Fruit fly (Drosophila melanogaster) whole organism, prepupa: ENCODE data around the gene CG16824.

Experiments used
- Blimp-1 ChIP-seq: fragments of 200-800 bp; sonication (Bioruptor generic); optimal IDR thresholded peaks from 3 replicates; lab custom pipeline; 2017; ENCODE audit warnings: missing biosample characterization, missing genetic modification characterization, mild to moderate bottlenecking, moderate library complexity, missing genetic modification reagents
- CG10631 ChIP-seq: fragments of 200-800 bp; sonication (Bioruptor generic); optimal IDR thresholded peaks from 2 replicates; lab custom pipeline; 2016; ENCODE audit warnings: missing biosample characterization, missing genetic modification characterization
- CG11762 ChIP-seq: fragments of 200-800 bp; sonication (Bioruptor generic); optimal IDR thresholded peaks from 3 replicates; lab custom pipeline; 2016; ENCODE audit warnings: missing biosample characterization, missing genetic modification characterization; ENCODE audit not compliant: insufficient read depth
- CG11902 ChIP-seq: fragments of 200-800 bp; sonication (Bioruptor generic); optimal IDR thresholded peaks from 3 replicates; lab custom pipeline; 2016; ENCODE audit warnings: missing biosample characterization, missing genetic modification characterization
- CG15336 ChIP-seq: fragments of 200-800 bp; sonication (Bioruptor generic); IDR thresholded peaks from 2 replicates; pipeline ENCODE4 v1.3.6; 2022; ENCODE audit warnings: missing biosample characterization, missing genetic modification characterization
- CG1621 ChIP-seq: fragments of 200-800 bp; sonication (Bioruptor generic); optimal IDR thresholded peaks from 3 replicates; lab custom pipeline; 2018; ENCODE audit warnings: missing biosample characterization, mild to moderate bottlenecking, missing genetic modification characterization
- CG16779 ChIP-seq: fragments of 200-800 bp; sonication (Bioruptor generic); optimal IDR thresholded peaks from 3 replicates; lab custom pipeline; 2017; ENCODE audit warnings: missing biosample characterization, mild to moderate bottlenecking, missing genetic modification characterization
- CG31627 ChIP-seq: fragments of 200-800 bp; sonication (Bioruptor generic); optimal IDR thresholded peaks from 3 replicates; lab custom pipeline; 2016; ENCODE audit warnings: missing biosample characterization, missing genetic modification characterization
- CG32006 ChIP-seq: fragments of 200-800 bp; sonication (Bioruptor generic); optimal IDR thresholded peaks from 3 replicates; lab custom pipeline; 2017; ENCODE audit warnings: missing biosample characterization, mild to moderate bottlenecking, missing genetic modification characterization
- CG34406 ChIP-seq: fragments of 200-800 bp; sonication (Bioruptor generic); optimal IDR thresholded peaks from 3 replicates; lab custom pipeline; 2016; ENCODE audit warnings: missing biosample characterization, missing genetic modification characterization
- CG4318 ChIP-seq: fragments of 200-800 bp; sonication (Bioruptor generic); optimal IDR thresholded peaks from 3 replicates; lab custom pipeline; 2017; ENCODE audit warnings: missing biosample characterization, mild to moderate bottlenecking, missing genetic modification characterization
- CG6163 ChIP-seq: fragments of 200-800 bp; sonication (Bioruptor generic); IDR thresholded peaks from 3 replicates; pipeline ENCODE4 v1.3.6; 2022; ENCODE audit warnings: missing biosample characterization, missing genetic modification characterization
- CG6276 ChIP-seq: fragments of 200-800 bp; sonication (Bioruptor generic); optimal IDR thresholded peaks from 2 replicates; lab custom pipeline; 2017; ENCODE audit warnings: missing biosample characterization, mild to moderate bottlenecking, missing genetic modification characterization
- CG6792 ChIP-seq: fragments of 200-800 bp; sonication (Bioruptor generic); optimal IDR thresholded peaks from 3 replicates; lab custom pipeline; 2016; ENCODE audit warnings: missing biosample characterization, missing genetic modification characterization
- CG6808 ChIP-seq: fragments of 200-800 bp; sonication (Bioruptor generic); optimal IDR thresholded peaks from 3 replicates; lab custom pipeline; 2017; ENCODE audit warnings: missing biosample characterization, missing genetic modification characterization, mild to moderate bottlenecking, moderate library complexity, missing genetic modification reagents
- CG7368 ChIP-seq: fragments of 200-800 bp; sonication (Bioruptor generic); optimal IDR thresholded peaks from 3 replicates; lab custom pipeline; 2016; ENCODE audit warnings: missing biosample characterization, missing genetic modification characterization
- CG8319 ChIP-seq: fragments of 200-800 bp; sonication (Bioruptor generic); optimal IDR thresholded peaks from 3 replicates; lab custom pipeline; 2016; ENCODE audit warnings: missing biosample characterization, missing genetic modification characterization
- CG9139 ChIP-seq: fragments of 200-800 bp; sonication (Bioruptor generic); optimal IDR thresholded peaks from 3 replicates; lab custom pipeline; 2017; ENCODE audit warnings: missing biosample characterization, mild to moderate bottlenecking, missing genetic modification characterization
- Eip75B ChIP-seq: fragments of 200-800 bp; sonication (Bioruptor generic); optimal IDR thresholded peaks from 3 replicates; lab custom pipeline; 2016; ENCODE audit warnings: missing biosample characterization, missing genetic modification characterization
- Eip78C ChIP-seq: fragments of 200-800 bp; sonication (Bioruptor generic); peaks from one replicate; lab custom pipeline; 2016; ENCODE audit warnings: missing biosample characterization, missing genetic modification characterization
- Ets96B ChIP-seq: fragments of 200-800 bp; optimal IDR thresholded peaks from 2 replicates; lab custom pipeline; 2019; ENCODE audit warnings: missing biosample characterization, mild to moderate bottlenecking, missing genetic modification characterization, moderate library complexity
- Gug ChIP-seq: fragments of 200-800 bp; sonication (Bioruptor generic); IDR thresholded peaks from 2 replicates; pipeline ENCODE4 v1.3.6; 2022; ENCODE audit warnings: missing biosample characterization, missing genetic modification characterization
- Hr38 ChIP-seq: sonication (Bioruptor generic); optimal IDR thresholded peaks from 2 replicates; lab custom pipeline; 2016; ENCODE audit warnings: missing biosample characterization, missing genetic modification characterization
- Hr39 ChIP-seq: fragments of 200-800 bp; sonication (Bioruptor generic); optimal IDR thresholded peaks from 2 replicates; lab custom pipeline; 2016; ENCODE audit warnings: missing biosample characterization, missing genetic modification characterization
- Hr4 ChIP-seq: fragments of 200-800 bp; sonication (Bioruptor generic); optimal IDR thresholded peaks from 3 replicates; lab custom pipeline; 2016; ENCODE audit warnings: missing biosample characterization, missing genetic modification characterization
- Lpt ChIP-seq: fragments of 200-800 bp; sonication (Bioruptor generic); optimal IDR thresholded peaks from 3 replicates; lab custom pipeline; 2016; ENCODE audit warnings: missing biosample characterization, missing genetic modification characterization
- Met ChIP-seq: fragments of 200-800 bp; sonication (Bioruptor generic); optimal IDR thresholded peaks from 3 replicates; lab custom pipeline; 2016; ENCODE audit warnings: missing biosample characterization, missing genetic modification characterization
- OdsH ChIP-seq: fragments of 200-800 bp; sonication (Bioruptor generic); optimal IDR thresholded peaks from 3 replicates; lab custom pipeline; 2016; ENCODE audit warnings: missing biosample characterization, missing genetic modification characterization
- Sox102F ChIP-seq: fragments of 200-800 bp; sonication (Bioruptor generic); optimal IDR thresholded peaks from 2 replicates; lab custom pipeline; 2016; ENCODE audit warnings: missing biosample characterization, mild to moderate bottlenecking, missing genetic modification characterization
- achi ChIP-seq: fragments of 200-800 bp; sonication (Bioruptor generic); optimal IDR thresholded peaks from 3 replicates; lab custom pipeline; 2016; ENCODE audit warnings: missing biosample characterization, missing genetic modification characterization
- acj6 ChIP-seq: fragments of 200-800 bp; sonication (Bioruptor generic); optimal IDR thresholded peaks from 3 replicates; lab custom pipeline; 2016; ENCODE audit warnings: missing biosample characterization, missing genetic modification characterization
- cyc ChIP-seq: fragments of 200-800 bp; sonication (Bioruptor generic); optimal IDR thresholded peaks from 3 replicates; lab custom pipeline; 2016; ENCODE audit warnings: missing biosample characterization, missing genetic modification characterization
- dac ChIP-seq: fragments of 200-800 bp; sonication (Bioruptor generic); optimal IDR thresholded peaks from 2 replicates; lab custom pipeline; 2017; ENCODE audit warnings: missing biosample characterization, mild to moderate bottlenecking, missing genetic modification characterization
- dsx ChIP-seq: fragments of 200-800 bp; optimal IDR thresholded peaks from 3 replicates; lab custom pipeline; 2019; ENCODE audit warnings: missing biosample characterization, mild to moderate bottlenecking, missing genetic modification characterization, moderate library complexity; ENCODE audit not compliant: poor library complexity, severe bottlenecking
- esn ChIP-seq: fragments of 200-800 bp; sonication (Bioruptor generic); optimal IDR thresholded peaks from 2 replicates; lab custom pipeline; 2016; ENCODE audit warnings: missing biosample characterization, mild to moderate bottlenecking, missing genetic modification characterization, moderate library complexity
- fd59A ChIP-seq: fragments of 200-800 bp; sonication (Bioruptor generic); optimal IDR thresholded peaks from 2 replicates; lab custom pipeline; 2017; ENCODE audit warnings: missing biosample characterization, mild to moderate bottlenecking, missing genetic modification characterization, missing genetic modification reagents
- fd85E ChIP-seq: fragments of 200-800 bp; sonication (Bioruptor generic); optimal IDR thresholded peaks from 3 replicates; lab custom pipeline; 2016; ENCODE audit warnings: missing biosample characterization, missing genetic modification characterization
- fkh ChIP-seq: fragments of 200-800 bp; sonication (Bioruptor generic); optimal IDR thresholded peaks from 3 replicates; lab custom pipeline; 2017; ENCODE audit warnings: missing biosample characterization, mild to moderate bottlenecking, missing genetic modification characterization, moderate library complexity
- lz ChIP-seq: fragments of 200-800 bp; sonication (Bioruptor generic); optimal IDR thresholded peaks from 3 replicates; lab custom pipeline; 2016; ENCODE audit warnings: missing biosample characterization, missing genetic modification characterization
- net ChIP-seq: fragments of 200-800 bp; sonication (Bioruptor generic); optimal IDR thresholded peaks from 3 replicates; lab custom pipeline; 2016; ENCODE audit warnings: missing biosample characterization, missing genetic modification characterization
- pdm3 ChIP-seq: fragments of 200-800 bp; sonication (Bioruptor generic); optimal IDR thresholded peaks from 3 replicates; lab custom pipeline; 2016; ENCODE audit warnings: missing biosample characterization, missing genetic modification characterization
- salr ChIP-seq, 2 experiments: fragments of 200-800 bp; sonication (Bioruptor generic); optimal IDR thresholded peaks; 3 replicates each; lab custom pipeline; 2016 to 2018; ENCODE audit warnings: missing biosample characterization in 2 of 2, missing genetic modification characterization in 2 of 2, mild to moderate bottlenecking in 1 of 2
- spab ChIP-seq: fragments of 200-800 bp; sonication (Bioruptor generic); optimal IDR thresholded peaks from 2 replicates; lab custom pipeline; 2017; ENCODE audit warnings: missing biosample characterization, mild to moderate bottlenecking, missing genetic modification characterization, missing genetic modification reagents
- ss ChIP-seq, 2 experiments: fragments of 200-800 bp; sonication (Bioruptor generic); optimal IDR thresholded peaks; 2 replicates in 1 of 2; 3 replicates in 1 of 2; lab custom pipeline; 2017 to 2018; ENCODE audit warnings: mild to moderate bottlenecking in 2 of 2, missing biosample characterization in 2 of 2, missing genetic modification characterization in 2 of 2, moderate library complexity in 1 of 2
- svp ChIP-seq: fragments of 200-800 bp; sonication (Bioruptor generic); peaks from one replicate; lab custom pipeline; 2016; ENCODE audit warnings: missing biosample characterization, missing genetic modification characterization
- vri ChIP-seq: fragments of 200-800 bp; sonication (Bioruptor generic); optimal IDR thresholded peaks from 3 replicates; lab custom pipeline; 2016; ENCODE audit warnings: missing biosample characterization, mild to moderate bottlenecking, missing genetic modification characterization

The CG16824 gene

dm6 chr2L:13251167-13251566, 41.6 kb upstream of the CG16824 start (continued):
- no peak for TF ChIP-seq cyc (GFP tag; lab: Kevin White, UChicago)
- TF ChIP-seq Hr4, result peak; percentile 4
- TF ChIP-seq Met (GFP tag; lab: Kevin White, UChicago), result no peak
- 0 out of 2 replicates have a peak, but pooled peaks have one; percentile 15 for TF ChIP-seq CG15336
- TF ChIP-seq CG1621 (tag; lab: Kevin White, UChicago), result no peak
- TF ChIP-seq vri (GFP tag; lab: Kevin White, UChicago), result no peak
- no peak for TF ChIP-seq CG9139 (GFP tag; lab: Kevin White, UChicago)
- no peak for TF ChIP-seq salr (GFP tag; optimal IDR thresholded peaks at IDR 0.05; lab: Kevin White, UChicago)
- TF ChIP-seq CG6792 (GFP tag; lab: Kevin White, UChicago), result no peak
- no peak for TF ChIP-seq pdm3
- no peak for TF ChIP-seq dsx (GFP tag; lab: Kevin White, UChicago)
- TF ChIP-seq fd59A (GFP tag; lab: Kevin White, UChicago), result no peak
- peak; percentile 20 for TF ChIP-seq Lpt (GFP tag; lab: Kevin White, UChicago)
- TF ChIP-seq CG7368, result no peak
- peak; percentile 46 for TF ChIP-seq CG32006 (GFP tag; lab: Kevin White, UChicago)
- no peak for TF ChIP-seq lz (GFP tag; lab: Kevin White, UChicago)
- peak; percentile 9 for TF ChIP-seq CG6276 (GFP tag; lab: Kevin White, UChicago)
- no peak for TF ChIP-seq svp (GFP tag; lab: Kevin White, UChicago)
- TF ChIP-seq ss (GFP tag; optimal IDR thresholded peaks at IDR 0.05; lab: Kevin White, UChicago), result peak in 1 of 2 experiments; percentile 7
- no peak for TF ChIP-seq Blimp-1 (GFP tag; lab: Kevin White, UChicago)

dm6 chr2L:13257177-13257576, 35.6 kb upstream of the CG16824 start, which contains the start of gene Naa20B:
TSS of gene Naa20B (plus strand) at chr2L:13257477.
- no peak for TF ChIP-seq fkh (GFP tag; lab: Kevin White, UChicago)
- no peak for TF ChIP-seq CG10631 (GFP tag; lab: Kevin White, UChicago)
- no peak for TF ChIP-seq CG32006 (GFP tag; lab: Kevin White, UChicago)
- TF ChIP-seq CG6163 (GFP tag; lab: Robert Waterston, UW), result no peak
- TF ChIP-seq Hr38, result no peak
- no peak for TF ChIP-seq cyc (GFP tag; lab: Kevin White, UChicago)
- no peak for TF ChIP-seq esn
- no peak for TF ChIP-seq CG4318
- no peak for TF ChIP-seq CG34406 (GFP tag; lab: Kevin White, UChicago)
- no peak for TF ChIP-seq CG1621 (tag; lab: Kevin White, UChicago)
- TF ChIP-seq Gug (GFP tag; lab: Robert Waterston, UW), result no peak

dm6 chr2L:13258702-13259101, 34.1 kb upstream of the CG16824 start:
- TF ChIP-seq CG11902 (GFP tag; lab: Kevin White, UChicago), result no peak
- TF ChIP-seq Gug (GFP tag; lab: Robert Waterston, UW), result no peak
- no peak for TF ChIP-seq Ets96B (tag; lab: Kevin White, UChicago)
- no peak for TF ChIP-seq CG7368
- TF ChIP-seq CG16779 (tag; lab: Kevin White, UChicago), result no peak
- no peak for TF ChIP-seq Hr39 (GFP tag; lab: Kevin White, UChicago)
- no peak for TF ChIP-seq spab
- TF ChIP-seq salr (GFP tag; optimal IDR thresholded peaks at IDR 0.05; lab: Kevin White, UChicago), result no peak
- peak; percentile 29 for TF ChIP-seq Hr4
- no peak for TF ChIP-seq Blimp-1 (GFP tag; lab: Kevin White, UChicago)
- TF ChIP-seq Eip75B, result no peak
- no peak for TF ChIP-seq CG1621 (tag; lab: Kevin White, UChicago)
- TF ChIP-seq ss (GFP tag; optimal IDR thresholded peaks at IDR 0.05; lab: Kevin White, UChicago), result no peak
- no peak for TF ChIP-seq fd85E
- no peak for TF ChIP-seq acj6 (GFP tag; lab: Kevin White, UChicago)
- TF ChIP-seq CG31627, result no peak
- TF ChIP-seq Lpt (GFP tag; lab: Kevin White, UChicago), result peak; percentile 18
- TF ChIP-seq Eip78C (GFP tag; lab: Kevin White, UChicago), result peak; percentile 82
- peak; percentile 22 for TF ChIP-seq net (GFP tag; lab: Kevin White, UChicago)
- TF ChIP-seq fkh (GFP tag; lab: Kevin White, UChicago), result no peak
- no peak for TF ChIP-seq dac
- no peak for TF ChIP-seq CG11762 (GFP tag; lab: Kevin White, UChicago)
- TF ChIP-seq cyc (GFP tag; lab: Kevin White, UChicago), result no peak
- peak; percentile 21 for TF ChIP-seq CG10631 (GFP tag; lab: Kevin White, UChicago)
- TF ChIP-seq vri (GFP tag; lab: Kevin White, UChicago), result no peak
- no peak for TF ChIP-seq svp (GFP tag; lab: Kevin White, UChicago)
- no peak for TF ChIP-seq Sox102F (GFP tag; lab: Kevin White, UChicago)
- peak; percentile 32 for TF ChIP-seq pdm3
- TF ChIP-seq achi (GFP tag; lab: Kevin White, UChicago), result peak; percentile 48
- no peak for TF ChIP-seq CG4318
- no peak for TF ChIP-seq CG8319 (GFP tag; lab: Kevin White, UChicago)
- TF ChIP-seq OdsH (GFP tag; lab: Kevin White, UChicago), result peak; percentile 35
- TF ChIP-seq CG6808 (GFP tag; lab: Kevin White, UChicago), result no peak
